Fruit fly (Drosophila melanogaster) whole organism, embryonic: ENCODE results near the gene CG42375.

Source experiments
- Atf6 ChIP-seq: fragments of 200-800 bp; sonication (Bioruptor generic); IDR thresholded peaks from 2 replicates; pipeline ENCODE4 v1.3.6; 2022; ENCODE audit warnings: missing biosample characterization, missing genetic modification characterization
- CG10274 ChIP-seq: fragments of 200-800 bp; sonication (Bioruptor generic); optimal IDR thresholded peaks from 3 replicates; lab custom pipeline; 2017; ENCODE audit warnings: missing biosample characterization, mild to moderate bottlenecking, missing genetic modification characterization
- CG10431 ChIP-seq: fragments of 200-800 bp; sonication (Bioruptor generic); optimal IDR thresholded peaks from 3 replicates; lab custom pipeline; 2018; ENCODE audit warnings: missing biosample characterization, mild to moderate bottlenecking, missing genetic modification characterization
- CG10565 ChIP-seq: fragments of 200-800 bp; sonication (Bioruptor generic); optimal IDR thresholded peaks from 3 replicates; lab custom pipeline; 2016; ENCODE audit warnings: missing biosample characterization, mild to moderate bottlenecking, missing genetic modification characterization
- CG11398 ChIP-seq: fragments of 200-800 bp; sonication (Bioruptor generic); optimal IDR thresholded peaks from 2 replicates; lab custom pipeline; 2016; ENCODE audit warnings: missing biosample characterization, missing genetic modification characterization
- CG11695 ChIP-seq: fragments of 200-800 bp; sonication (Bioruptor generic); IDR thresholded peaks from 3 replicates; pipeline ENCODE4 v1.3.6; 2022; ENCODE audit warnings: missing biosample characterization, missing genetic modification characterization
- CG12219 ChIP-seq: fragments of 200-800 bp; sonication (Bioruptor generic); optimal IDR thresholded peaks from 3 replicates; lab custom pipeline; 2018; ENCODE audit warnings: missing biosample characterization, mild to moderate bottlenecking, missing genetic modification characterization
- CG12769 ChIP-seq: fragments of 200-800 bp; sonication (Bioruptor generic); optimal IDR thresholded peaks from 2 replicates; lab custom pipeline; 2019; ENCODE audit warnings: missing biosample characterization, mild to moderate bottlenecking, missing genetic modification characterization, moderate library complexity
- CG15011 ChIP-seq: fragments of 200-800 bp; sonication (Bioruptor generic); optimal IDR thresholded peaks from 3 replicates; lab custom pipeline; 2018; ENCODE audit warnings: missing biosample characterization, mild to moderate bottlenecking, missing genetic modification characterization
- CG17802 ChIP-seq: fragments of 200-800 bp; sonication (Bioruptor generic); optimal IDR thresholded peaks from 2 replicates; lab custom pipeline; 2018; ENCODE audit warnings: missing biosample characterization, mild to moderate bottlenecking, missing genetic modification characterization, moderate library complexity
- CG17912 ChIP-seq: fragments of 200-800 bp; sonication (Bioruptor generic); optimal IDR thresholded peaks from 2 replicates; lab custom pipeline; 2018; ENCODE audit warnings: missing biosample characterization, mild to moderate bottlenecking, missing genetic modification characterization
- CG2875 ChIP-seq: fragments of 200-800 bp; sonication (Bioruptor generic); optimal IDR thresholded peaks from 2 replicates; lab custom pipeline; 2017; ENCODE audit warnings: missing biosample characterization, mild to moderate bottlenecking, missing genetic modification characterization, missing genetic modification reagents
- CG2889 ChIP-seq: fragments of 200-800 bp; sonication (Bioruptor generic); IDR thresholded peaks from 3 replicates; pipeline ENCODE4 v1.3.6; 2022; ENCODE audit warnings: missing biosample characterization, missing genetic modification characterization
- CG30020 ChIP-seq: fragments of 200-800 bp; optimal IDR thresholded peaks from 2 replicates; lab custom pipeline; 2019; ENCODE audit warnings: missing biosample characterization, mild to moderate bottlenecking, missing genetic modification characterization, moderate library complexity
- CG32767 ChIP-seq: fragments of 200-800 bp; sonication (Bioruptor generic); IDR thresholded peaks from 2 replicates; pipeline ENCODE4 v1.3.6; 2022; ENCODE audit warnings: missing biosample characterization, missing genetic modification characterization
- CG3838 ChIP-seq: fragments of 200-800 bp; sonication (Bioruptor generic); optimal IDR thresholded peaks from 3 replicates; lab custom pipeline; 2016; ENCODE audit warnings: missing biosample characterization, missing genetic modification characterization
- CG6791 ChIP-seq: fragments of 200-800 bp; sonication (Bioruptor generic); IDR thresholded peaks from 3 replicates; pipeline ENCODE4 v1.3.6; 2022; ENCODE audit warnings: missing biosample characterization, missing genetic modification characterization; ENCODE audit not compliant: partially characterized antibody
- CG6813 ChIP-seq: fragments of 200-800 bp; sonication (Bioruptor generic); optimal IDR thresholded peaks from 2 replicates; lab custom pipeline; 2017; ENCODE audit warnings: missing biosample characterization, missing genetic modification characterization, mild to moderate bottlenecking, moderate library complexity, missing genetic modification reagents
- CG7357 ChIP-seq: fragments of 200-800 bp; sonication (Bioruptor generic); IDR thresholded peaks from 3 replicates; pipeline ENCODE4 v1.3.6; 2022; ENCODE audit warnings: missing biosample characterization, missing genetic modification characterization
- CG7839 ChIP-seq: fragments of 200-800 bp; sonication (Bioruptor generic); optimal IDR thresholded peaks from 3 replicates; lab custom pipeline; 2018; ENCODE audit warnings: missing biosample characterization, mild to moderate bottlenecking, missing genetic modification characterization, moderate library complexity
- CTCF ChIP-seq: fragments of 200-800 bp; sonication (Bioruptor generic); optimal IDR thresholded peaks from 2 replicates; lab custom pipeline; 2017; ENCODE audit warnings: missing biosample characterization, mild to moderate bottlenecking, missing genetic modification characterization, moderate library complexity
- CoRest ChIP-seq: fragments of 200-800 bp; sonication (Bioruptor generic); optimal IDR thresholded peaks from 3 replicates; lab custom pipeline; 2018; ENCODE audit warnings: missing biosample characterization, mild to moderate bottlenecking, missing genetic modification characterization, moderate library complexity
- CrebB ChIP-seq: fragments of 200-800 bp; sonication (Bioruptor generic); optimal IDR thresholded peaks from 3 replicates; lab custom pipeline; 2018; ENCODE audit warnings: missing biosample characterization, mild to moderate bottlenecking, missing genetic modification characterization
- Drgx ChIP-seq: fragments of 200-800 bp; sonication (Bioruptor generic); IDR thresholded peaks from 2 replicates; pipeline ENCODE4 v1.3.6; 2022; ENCODE audit warnings: missing biosample characterization, missing genetic modification characterization
- ERR ChIP-seq: fragments of 200-800 bp; sonication (Bioruptor generic); optimal IDR thresholded peaks from 2 replicates; lab custom pipeline; 2016; ENCODE audit warnings: missing biosample characterization, missing genetic modification characterization
- HLHmδ ChIP-seq: fragments of 200-800 bp; sonication (Bioruptor generic); optimal IDR thresholded peaks from 2 replicates; lab custom pipeline; 2018; ENCODE audit warnings: missing biosample characterization, mild to moderate bottlenecking, missing genetic modification characterization, moderate library complexity
- Hr51 ChIP-seq, 2 experiments: fragments of 200-800 bp; sonication (Bioruptor generic); optimal IDR thresholded peaks; 2 replicates in 1 of 2; 3 replicates in 1 of 2; lab custom pipeline; 2016 to 2018; ENCODE audit warnings: missing biosample characterization in 2 of 2, missing genetic modification characterization in 2 of 2, mild to moderate bottlenecking in 1 of 2, moderate library complexity in 1 of 2
- Hr78 ChIP-seq, 2 experiments: fragments of 200-800 bp in 1 of 2; fragments of >200 bp in 1 of 2; sonication (Bioruptor generic) in 1 of 2; optimal IDR thresholded peaks; 2 replicates each; lab custom pipeline; 2017 to 2019; ENCODE audit warnings: missing biosample characterization in 2 of 2, missing genetic modification characterization in 2 of 2, mild to moderate bottlenecking in 1 of 2, moderate library complexity in 1 of 2
- Meics ChIP-seq: fragments of 200-800 bp; sonication (Bioruptor generic); optimal IDR thresholded peaks from 2 replicates; lab custom pipeline; 2017; ENCODE audit warnings: missing biosample characterization, mild to moderate bottlenecking, missing genetic modification characterization
- Tbp ChIP-seq: fragments of >200 bp; optimal IDR thresholded peaks from 2 replicates; lab custom pipeline; 2018; ENCODE audit warnings: missing biosample characterization, missing genetic modification characterization
- ato ChIP-seq: fragments of 200-800 bp; sonication (Bioruptor generic); IDR thresholded peaks from 2 replicates; pipeline ENCODE4 v1.3.6; 2022; ENCODE audit warnings: missing biosample characterization, missing genetic modification characterization; ENCODE audit not compliant: partially characterized antibody
- dmrt11E ChIP-seq: fragments of 200-800 bp; sonication (Bioruptor generic); optimal IDR thresholded peaks from 3 replicates; lab custom pipeline; 2018; ENCODE audit warnings: missing biosample characterization, mild to moderate bottlenecking, missing genetic modification characterization, moderate library complexity
- en ChIP-seq: fragments of 200-800 bp; sonication (Bioruptor generic); optimal IDR thresholded peaks from 2 replicates; lab custom pipeline; 2016; ENCODE audit warnings: missing biosample characterization, missing genetic modification characterization
- esg ChIP-seq: fragments of 200-800 bp; sonication (Bioruptor generic); conservative IDR thresholded peaks from 2 replicates; pipeline ENCODE4 v1.3.6; 2022; ENCODE audit warnings: missing biosample characterization, missing genetic modification characterization
- fd64A ChIP-seq: fragments of 200-800 bp; sonication (Bioruptor generic); optimal IDR thresholded peaks from 3 replicates; lab custom pipeline; 2018; ENCODE audit warnings: missing biosample characterization, mild to moderate bottlenecking, missing genetic modification characterization
- inv ChIP-seq: fragments of 200-800 bp; sonication (Bioruptor generic); IDR thresholded peaks from 2 replicates; pipeline ENCODE4 v1.3.6; 2022; ENCODE audit warnings: missing biosample characterization, missing genetic modification characterization; ENCODE audit not compliant: partially characterized antibody
- kay ChIP-seq: fragments of 200-800 bp; sonication (Bioruptor generic); optimal IDR thresholded peaks from 2 replicates; lab custom pipeline; 2016; ENCODE audit warnings: missing biosample characterization, missing genetic modification characterization
- lab ChIP-seq: fragments of 200-800 bp; sonication (Bioruptor generic); optimal IDR thresholded peaks from 3 replicates; lab custom pipeline; 2017; ENCODE audit warnings: missing biosample characterization, missing genetic modification characterization, mild to moderate bottlenecking, moderate library complexity, missing genetic modification reagents
- lola ChIP-seq, 3 experiments: fragments of >200 bp in 2 of 3; fragments of 200-800 bp in 1 of 3; sonication (Bioruptor generic) in 1 of 3; optimal IDR thresholded peaks; 2 replicates each; lab custom pipeline; 2017 to 2019; ENCODE audit warnings: missing biosample characterization in 3 of 3, missing genetic modification characterization in 3 of 3, mild to moderate bottlenecking in 1 of 3, moderate library complexity in 1 of 3
- mirr ChIP-seq: fragments of 200-800 bp; sonication (Bioruptor generic); optimal IDR thresholded peaks from 3 replicates; lab custom pipeline; 2018; ENCODE audit warnings: missing biosample characterization, mild to moderate bottlenecking, missing genetic modification characterization
- mld ChIP-seq: fragments of 200-800 bp; sonication (Bioruptor generic); IDR thresholded peaks from 3 replicates; pipeline ENCODE4 v1.3.6; 2022; ENCODE audit warnings: missing biosample characterization, missing genetic modification characterization; ENCODE audit not compliant: partially characterized antibody
- nmo ChIP-seq: fragments of 200-800 bp; sonication (Bioruptor generic); optimal IDR thresholded peaks from 2 replicates; lab custom pipeline; 2018; ENCODE audit warnings: missing biosample characterization, mild to moderate bottlenecking, missing genetic modification characterization, moderate library complexity
- p53 ChIP-seq: fragments of 200-800 bp; sonication (Bioruptor generic); optimal IDR thresholded peaks from 2 replicates; lab custom pipeline; 2016; ENCODE audit warnings: missing biosample characterization, missing genetic modification characterization
- pfk ChIP-seq: fragments of 200-800 bp; sonication (Bioruptor generic); optimal IDR thresholded peaks from 2 replicates; lab custom pipeline; 2018; ENCODE audit warnings: missing biosample characterization, mild to moderate bottlenecking, missing genetic modification characterization, moderate library complexity
- ranshi ChIP-seq: fragments of 200-800 bp; sonication (Bioruptor generic); IDR thresholded peaks from 2 replicates; pipeline ENCODE4 v1.3.6; 2022; ENCODE audit warnings: missing biosample characterization, missing genetic modification characterization
- tx ChIP-seq: fragments of 200-800 bp; sonication (Bioruptor generic); optimal IDR thresholded peaks from 2 replicates; lab custom pipeline; 2016; ENCODE audit warnings: missing biosample characterization, missing genetic modification characterization
- vvl ChIP-seq: fragments of 200-800 bp; sonication (Bioruptor generic); IDR thresholded peaks from 2 replicates; pipeline ENCODE4 v1.3.6; 2022; ENCODE audit warnings: missing biosample characterization, missing genetic modification characterization
- zen ChIP-seq: fragments of 200-800 bp; sonication (Bioruptor generic); optimal IDR thresholded peaks from 3 replicates; lab custom pipeline; 2018; ENCODE audit warnings: missing biosample characterization, mild to moderate bottlenecking, missing genetic modification characterization, moderate library complexity
- zen2 ChIP-seq: fragments of 200-800 bp; sonication (Bioruptor generic); IDR thresholded peaks from 3 replicates; pipeline ENCODE4 v1.3.6; 2022; ENCODE audit warnings: missing biosample characterization, missing genetic modification characterization; ENCODE audit not compliant: partially characterized antibody

The CG42375 gene

dm6 chr3R:13802057-13802817, 22.8 kb downstream of the CG42375 start (continued):
- no peak for TF ChIP-seq CG17802 (tag; lab: Kevin White, UChicago)
- peak; percentile 15 for TF ChIP-seq Meics (GFP tag; lab: Kevin White, UChicago)
- no peak for TF ChIP-seq CG10431
- TF ChIP-seq CG6791 (GFP tag; lab: Robert Waterston, UW): peak; percentile 27; the same call in 1 of the 3 replicates
- no peak for TF ChIP-seq CG12219 (GFP tag; lab: Kevin White, UChicago)
- no peak for TF ChIP-seq CG11398 (GFP tag; lab: Kevin White, UChicago)
- TF ChIP-seq CG30020 (tag; lab: Kevin White, UChicago): no peak
- no peak for TF ChIP-seq CG32767
- TF ChIP-seq inv: no peak
- no peak for TF ChIP-seq CG7839 (tag; lab: Kevin White, UChicago)
- no peak for TF ChIP-seq Hr51 (GFP tag; optimal IDR thresholded peaks at IDR 0.05; lab: Kevin White, UChicago)
- TF ChIP-seq ERR (GFP tag; lab: Kevin White, UChicago): no peak
- peak; percentile 47 for TF ChIP-seq lab
- TF ChIP-seq ato: no peak
- TF ChIP-seq vvl: no peak
- TF ChIP-seq tx (GFP tag; lab: Kevin White, UChicago): no peak
- no peak for TF ChIP-seq zen2 (GFP tag; lab: Robert Waterston, UW)
- TF ChIP-seq Hr78 (GFP tag; optimal IDR thresholded peaks at IDR 0.05; lab: Kevin White, UChicago): no peak
- TF ChIP-seq p53: no peak
- TF ChIP-seq pfk (GFP tag; lab: Kevin White, UChicago): peak; percentile 26
- no peak for TF ChIP-seq CG10565 (GFP tag; lab: Kevin White, UChicago)
- no peak for TF ChIP-seq Drgx (GFP tag; lab: Robert Waterston, UW)
- TF ChIP-seq fd64A: no peak
- TF ChIP-seq CTCF (GFP tag; lab: Kevin White, UChicago): no peak
- no peak for TF ChIP-seq mld
- TF ChIP-seq zen: no peak
- TF ChIP-seq kay (GFP tag; lab: Kevin White, UChicago): no peak
- no peak for TF ChIP-seq CG3838
- TF ChIP-seq CG10274 (GFP tag; lab: Kevin White, UChicago): no peak
- TF ChIP-seq nmo (GFP tag; lab: Kevin White, UChicago): peak; percentile 12
- no peak for TF ChIP-seq en (GFP tag; lab: Kevin White, UChicago)
- TF ChIP-seq CG2889 (GFP tag; lab: Robert Waterston, UW): no peak
- TF ChIP-seq CG6813 (GFP tag; lab: Kevin White, UChicago): peak; percentile 25
- no peak for TF ChIP-seq ranshi (GFP tag; lab: Robert Waterston, UW)
- no peak for TF ChIP-seq esg (GFP tag; lab: Robert Waterston, UW)
- TF ChIP-seq CG7357 (GFP tag; lab: Robert Waterston, UW): no peak
- no peak for TF ChIP-seq dmrt11E
- TF ChIP-seq mirr (GFP tag; lab: Kevin White, UChicago): peak; percentile 50
- TF ChIP-seq CG11695: no peak
- peak; percentile 31 for TF ChIP-seq CG17912 (GFP tag; lab: Kevin White, UChicago)
- TF ChIP-seq Tbp (GFP tag; lab: Kevin White, UChicago): no peak
- TF ChIP-seq CrebB: no peak
- TF ChIP-seq CG2875 (GFP tag; lab: Kevin White, UChicago): no peak
- TF ChIP-seq lola (GFP tag; optimal IDR thresholded peaks at IDR 0.05; lab: Kevin White, UChicago): no peak
- peak; percentile 37 for TF ChIP-seq HLHmδ
- peak; percentile 67 for TF ChIP-seq CG12769 (tag; lab: Kevin White, UChicago)
- no peak for TF ChIP-seq Atf6 (GFP tag; lab: Robert Waterston, UW)
- TF ChIP-seq CG15011: no peak
- TF ChIP-seq CoRest (tag; lab: Kevin White, UChicago): no peak
